Fruit fly (Drosophila melanogaster): Measurements from ENCODE around the gene CG9525.
A peak's percentile ranks its signal among the peaks of the same experiment; 100 is the strongest.

The CG9525 gene

dm6 chr2L:8952194-8953037 lies 9.7 kb downstream of the CG9525 start (continued):
- TF ChIP-seq salr (GFP tag; optimal IDR thresholded peaks at IDR 0.05) (peak in 1 of 2 experiments; percentile 32), Ets21C (GFP tag; optimal IDR thresholded peaks at IDR 0.05) (peak; percentile 54), CG10631 (GFP tag; optimal IDR thresholded peaks at IDR 0.05) (peak; percentile 71), Hr4 (GFP tag; optimal IDR thresholded peaks at IDR 0.05) (peak; percentile 47), Eip93F (GFP tag; optimal IDR thresholded peaks at IDR 0.05) (peak; percentile 32), Sox14 (GFP tag; optimal IDR thresholded peaks at IDR 0.05) (peak; percentile 55), CG11762 (GFP tag; optimal IDR thresholded peaks at IDR 0.05; ENCODE audit: insufficient read depth) (peak; percentile 41), CG8632 (GFP tag; optimal IDR thresholded peaks at IDR 0.05) (peak; percentile 55), ss (GFP tag; optimal IDR thresholded peaks at IDR 0.05) (no peak), Eip78C (GFP tag) (peak; percentile 83), CG15336 (GFP tag; IDR thresholded peaks at IDR 0.05) (peak; percentile 65), CG32006 (GFP tag; optimal IDR thresholded peaks at IDR 0.05) (peak; percentile 54), CG11902 (GFP tag; optimal IDR thresholded peaks at IDR 0.05) (peak; percentile 6), CG6854 (GFP tag; optimal IDR thresholded peaks at IDR 0.05) (no peak), CG4318 (GFP tag; optimal IDR thresholded peaks at IDR 0.05) (no peak), achi (GFP tag; optimal IDR thresholded peaks at IDR 0.05) (peak; percentile 61), Sox102F (GFP tag; optimal IDR thresholded peaks at IDR 0.05) (peak; percentile 77), CG11294 (GFP tag; IDR thresholded peaks at IDR 0.05) (peak; percentile 49; the same call in 1 of the 2 replicates), CG16779 (tag; optimal IDR thresholded peaks at IDR 0.05) (no peak), Blimp-1 (GFP tag; optimal IDR thresholded peaks at IDR 0.05) (peak; percentile 31), CG6276 (GFP tag; optimal IDR thresholded peaks at IDR 0.05) (peak; percentile 25), vri (GFP tag; optimal IDR thresholded peaks at IDR 0.05) (peak; percentile 80), OdsH (GFP tag; optimal IDR thresholded peaks at IDR 0.05) (peak; percentile 64), fd59A (GFP tag; optimal IDR thresholded peaks at IDR 0.05) (peak; percentile 14), svp (GFP tag) (peak; percentile 42), CG7368 (GFP tag; optimal IDR thresholded peaks at IDR 0.05) (peak; percentile 31), lz (GFP tag; optimal IDR thresholded peaks at IDR 0.05) (peak; percentile 56), dsx (GFP tag; optimal IDR thresholded peaks at IDR 0.05; ENCODE audit: poor library complexity, severe bottlenecking) (peak; percentile 52), Sox15 (GFP tag; optimal IDR thresholded peaks at IDR 0.05) (peak; percentile 35), Eip75B (GFP tag; optimal IDR thresholded peaks at IDR 0.05) (peak; percentile 18), Smox (GFP tag; optimal IDR thresholded peaks at IDR 0.05) (peak; percentile 55), net (GFP tag; optimal IDR thresholded peaks at IDR 0.05) (peak; percentile 50), Hr38 (GFP tag; optimal IDR thresholded peaks at IDR 0.05) (no peak), spab (GFP tag; optimal IDR thresholded peaks at IDR 0.05) (peak; percentile 15), Lpt (GFP tag; optimal IDR thresholded peaks at IDR 0.05) (peak; percentile 40), CG34406 (GFP tag; optimal IDR thresholded peaks at IDR 0.05) (peak; percentile 37), esn (GFP tag; optimal IDR thresholded peaks at IDR 0.05) (peak; percentile 74), eg (GFP tag; IDR thresholded peaks at IDR 0.05) (peak; percentile 42; the same call in 1 of the 3 replicates), Gug (GFP tag; IDR thresholded peaks at IDR 0.05) (peak; percentile 65)

- TF ChIP-seq ss (GFP tag; optimal IDR thresholded peaks at IDR 0.05) (peak; percentile 98 to 99), net (GFP tag; optimal IDR thresholded peaks at IDR 0.05) (peak; percentile 92), CG8119 (GFP tag; IDR thresholded peaks at IDR 0.05) (peak; percentile 99), dac (GFP tag; optimal IDR thresholded peaks at IDR 0.05) (peak; percentile 81), topi (GFP tag; optimal IDR thresholded peaks at IDR 0.05) (peak; percentile 88), CG7368 (GFP tag; optimal IDR thresholded peaks at IDR 0.05) (peak; percentile 93), CG8319 (GFP tag; optimal IDR thresholded peaks at IDR 0.05) (peak; percentile 87), acj6 (GFP tag; optimal IDR thresholded peaks at IDR 0.05) (peak; percentile 96), svp (GFP tag) (peak; percentile 96), CG16779 (tag; optimal IDR thresholded peaks at IDR 0.05) (peak; percentile 96), pdm3 (GFP tag; optimal IDR thresholded peaks at IDR 0.05) (peak; percentile 83), CG6808 (GFP tag; optimal IDR thresholded peaks at IDR 0.05) (peak; percentile 97), Ets21C (GFP tag; optimal IDR thresholded peaks at IDR 0.05) (peak; percentile 75), CG6163 (GFP tag; IDR thresholded peaks at IDR 0.05) (peak; percentile 97), Gug (GFP tag; IDR thresholded peaks at IDR 0.05) (peak; percentile 96), CG10669 (GFP tag; optimal IDR thresholded peaks at IDR 0.05) (peak; percentile 97), Hr4 (GFP tag; optimal IDR thresholded peaks at IDR 0.05) (peak; percentile 75), Smox (GFP tag; optimal IDR thresholded peaks at IDR 0.05) (peak; percentile 86)
Observed at dm6 chr2L:8951184-8951934, 10.8 kb downstream of the CG9525 start, which contains the start of gene C1GalTA. Gene C1GalTA, minus strand, starts transcription at chr2L:8951216.

Data from whole organism, prepupa.